Worm (Caenorhabditis elegans) whole organism, dauer: ENCODE data around the gene cysl-2.

Experiments
- unc-62 ChIP-seq: sonication (generic microtip); optimal IDR thresholded peaks from 2 replicates; lab custom pipeline; 2017; ENCODE audit warnings: missing biosample characterization, missing genetic modification reagents, missing genetic modification characterization

Gene cysl-2

DNA sequence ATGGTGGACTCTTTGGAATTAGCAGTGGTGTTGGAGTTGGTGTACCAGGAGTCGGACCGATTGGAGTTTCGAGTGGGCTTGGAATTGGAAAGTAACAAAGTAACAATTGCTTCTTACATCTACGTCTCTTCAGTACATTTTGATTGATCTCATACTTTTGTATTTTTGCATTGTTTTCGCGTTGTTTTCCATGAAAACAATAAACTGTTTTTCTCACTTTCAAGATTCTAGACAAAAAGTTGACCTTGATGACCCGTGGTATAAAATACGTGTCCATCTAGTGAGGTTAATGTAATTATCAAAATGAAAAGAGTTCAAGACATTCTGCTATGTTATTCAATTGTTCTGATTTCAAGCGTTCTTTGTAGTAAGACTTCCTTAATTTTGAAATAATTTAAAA, 7.2 kb upstream of the cysl-2 start, which contains the start of gene K10H10.5:
K10H10.5 (plus strand) TSS at position 301 of the 400 bp plus-strand sequence.
- no peak for TF ChIP-seq unc-62 (GFP tag; lab: Kevin White, UChicago)

DNA sequence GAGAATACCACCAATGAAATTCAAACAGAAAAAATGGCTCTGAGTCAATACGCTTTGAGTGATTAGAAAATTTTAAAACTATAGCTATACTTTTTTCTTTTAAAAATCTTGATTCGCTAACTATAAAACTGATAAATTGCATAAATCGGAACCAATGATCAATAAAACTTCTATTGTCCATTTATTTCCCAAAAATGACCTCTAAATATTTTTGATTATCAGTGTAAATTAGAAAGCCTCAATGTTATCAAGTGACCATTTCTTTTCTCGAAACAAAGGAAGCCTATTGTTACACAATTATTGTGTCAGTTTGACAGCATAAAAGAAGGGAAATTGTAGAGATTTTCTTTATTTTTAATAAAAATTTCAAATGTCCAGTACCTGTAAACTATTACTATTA, 5.9 kb upstream of the cysl-2 start, which contains the start of gene K10H10.4:
K10H10.4 (plus strand) TSS at position 301 of the 400 bp plus-strand sequence.
- TF ChIP-seq unc-62 (GFP tag; lab: Kevin White, UChicago), result no peak

DNA sequence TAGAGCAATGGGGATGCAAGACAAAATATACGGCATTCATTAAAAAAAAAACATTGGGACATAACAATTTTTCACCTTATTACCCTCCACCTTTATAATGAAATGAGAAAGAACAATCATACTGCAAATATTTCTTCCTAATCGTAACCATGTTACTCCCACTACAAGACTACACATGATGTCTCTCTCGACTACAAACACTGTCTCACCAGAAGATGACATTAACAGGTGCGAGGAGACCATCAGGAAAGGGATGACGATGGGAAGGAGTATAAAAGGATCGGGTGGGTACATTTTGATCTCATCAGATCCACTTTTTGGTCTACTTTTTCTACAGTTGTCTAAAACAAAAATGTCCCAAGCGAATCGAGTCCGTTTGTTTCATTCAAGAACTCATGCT, 3.6 kb upstream of the cysl-2 start, which contains the start of gene dhs-8:
dhs-8 (plus strand) TSS at position 179 of the 400 bp plus-strand sequence.
- no peak for TF ChIP-seq unc-62 (GFP tag; lab: Kevin White, UChicago)

DNA sequence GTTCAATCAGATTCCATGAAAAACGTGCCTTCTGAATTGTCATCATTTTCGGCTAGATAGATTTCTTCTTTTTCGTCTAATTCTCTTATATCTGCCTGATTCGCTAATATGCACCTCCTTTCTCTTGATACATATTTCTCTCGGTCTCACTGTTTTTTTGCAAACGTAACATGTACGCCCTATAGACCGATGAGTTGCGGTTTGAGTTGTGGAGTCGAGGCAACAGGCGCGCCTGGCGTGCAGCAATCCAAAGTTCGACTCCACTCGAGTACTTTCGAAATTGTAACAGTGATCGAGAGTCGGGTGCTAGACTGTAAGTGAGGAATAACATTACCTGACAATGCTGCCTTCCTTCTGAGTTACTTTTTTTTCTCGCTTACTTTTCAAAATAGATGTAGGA, 2.6 kb upstream of the cysl-2 start:
- no peak for TF ChIP-seq unc-62 (GFP tag; lab: Kevin White, UChicago)

DNA sequence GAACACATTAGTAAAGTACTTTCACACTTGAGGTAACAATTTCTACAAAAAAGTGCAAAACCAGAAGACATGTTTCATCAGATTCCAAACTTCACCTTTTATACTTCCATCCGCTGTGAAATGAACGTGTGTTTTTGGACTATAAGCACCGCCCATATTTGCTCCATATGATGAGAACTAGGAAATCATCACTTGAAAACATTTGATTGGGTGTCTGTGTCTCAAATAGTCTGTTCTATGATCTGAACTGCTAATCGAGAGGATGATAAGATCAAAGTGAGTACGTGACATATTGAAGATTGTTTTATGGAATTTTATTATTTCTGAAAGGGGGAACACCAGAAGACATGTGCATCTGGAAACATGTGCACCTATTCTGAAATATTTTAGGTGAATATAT, 1.1 kb upstream of the cysl-2 start:
- TF ChIP-seq unc-62 (GFP tag; lab: Kevin White, UChicago), result no peak

DNA sequence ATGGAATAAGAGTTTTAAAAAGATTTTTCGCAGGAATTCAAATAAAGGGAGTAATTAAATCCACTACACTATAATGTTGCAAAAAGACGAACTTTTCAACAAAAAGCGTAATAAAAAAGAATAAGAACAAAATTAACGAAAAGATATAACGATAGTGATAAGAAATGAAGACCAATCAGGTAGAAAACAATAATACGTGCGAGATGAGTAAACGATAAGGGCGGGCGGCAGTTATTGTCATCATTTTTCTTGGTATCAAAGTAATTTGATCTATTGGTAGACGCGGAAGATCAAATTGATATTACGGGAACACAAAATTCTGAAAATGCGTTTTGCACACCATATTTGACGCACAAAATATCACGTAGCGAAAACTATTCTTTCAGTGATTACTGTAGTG, 213 bp upstream of the cysl-2 start:
- TF ChIP-seq unc-62 (GFP tag; lab: Kevin White, UChicago), result no peak

DNA sequence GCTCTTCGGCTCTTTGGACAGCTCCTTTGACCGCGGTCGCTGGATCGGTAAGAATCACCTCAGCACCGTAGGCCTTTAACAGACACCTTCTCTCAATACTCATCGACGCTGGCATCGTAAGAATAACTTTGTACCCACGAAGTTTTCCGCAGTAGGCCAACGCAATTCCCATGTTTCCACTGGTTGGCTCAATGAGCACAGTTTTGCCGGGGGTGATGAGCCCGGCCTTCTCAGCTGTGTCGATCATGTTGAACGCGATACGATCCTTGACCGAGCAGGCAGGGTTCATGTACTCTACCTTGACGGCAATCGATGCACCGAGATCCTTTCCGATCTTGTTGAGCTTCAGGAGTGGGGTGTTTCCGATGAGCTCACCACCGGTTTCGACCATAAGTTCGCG, 237 bp downstream of the cysl-2 start:
- no peak for TF ChIP-seq unc-62 (GFP tag; lab: Kevin White, UChicago)

DNA sequence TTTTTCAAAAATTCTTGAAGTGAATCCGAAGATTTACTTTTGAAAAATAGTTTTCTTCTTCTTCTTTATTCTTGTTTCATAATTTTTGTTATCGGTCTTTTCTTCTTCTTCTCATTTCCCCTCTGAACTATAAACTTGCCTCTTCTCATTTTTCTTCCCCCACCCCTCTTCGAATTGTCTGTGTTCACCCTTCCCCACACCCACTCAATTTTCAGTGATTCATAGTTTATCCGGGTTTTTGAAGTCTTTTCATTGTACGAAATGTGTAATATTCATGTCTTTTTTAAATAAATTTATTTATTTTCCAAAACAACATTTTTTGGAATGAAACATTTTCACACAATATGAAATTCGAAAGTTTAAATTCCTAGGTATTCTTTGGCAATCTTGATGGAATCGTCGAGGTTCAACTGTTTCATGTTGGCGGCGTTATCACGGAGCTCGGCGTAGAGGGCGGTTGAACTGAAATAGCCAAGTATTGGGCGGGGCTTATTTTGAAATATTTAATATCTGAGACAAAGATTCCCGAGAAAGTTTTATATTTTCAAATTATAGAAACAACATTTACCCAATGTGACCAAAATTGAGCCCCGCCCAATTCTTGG, 1.6 kb downstream of the cysl-2 start:
- TF ChIP-seq unc-62 (GFP tag; lab: Kevin White, UChicago), result no peak

DNA sequence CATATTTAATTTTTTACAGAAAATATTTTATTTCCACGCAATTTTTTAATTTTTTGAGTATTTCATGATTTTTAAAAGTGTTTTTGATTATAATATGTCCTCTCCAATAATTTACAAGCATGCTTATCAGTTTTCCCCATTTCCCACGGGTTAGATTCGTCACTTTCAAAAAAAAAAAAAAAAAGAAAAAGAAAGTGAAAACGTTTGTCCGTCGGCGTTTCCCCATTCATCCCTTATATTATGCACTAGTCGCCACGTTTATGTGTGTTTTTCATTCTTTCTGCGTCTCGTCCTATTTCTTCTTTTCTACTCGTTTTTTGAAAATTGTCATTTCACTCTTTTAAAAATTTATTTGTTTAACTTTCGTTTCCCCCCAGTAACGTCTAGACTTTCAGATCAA, 4.8 kb downstream of the cysl-2 start, which contains the start of gene vnut-1:
vnut-1 (plus strand) TSS at position 396 of the 400 bp plus-strand sequence.
- TF ChIP-seq unc-62 (GFP tag; lab: Kevin White, UChicago), result no peak

DNA sequence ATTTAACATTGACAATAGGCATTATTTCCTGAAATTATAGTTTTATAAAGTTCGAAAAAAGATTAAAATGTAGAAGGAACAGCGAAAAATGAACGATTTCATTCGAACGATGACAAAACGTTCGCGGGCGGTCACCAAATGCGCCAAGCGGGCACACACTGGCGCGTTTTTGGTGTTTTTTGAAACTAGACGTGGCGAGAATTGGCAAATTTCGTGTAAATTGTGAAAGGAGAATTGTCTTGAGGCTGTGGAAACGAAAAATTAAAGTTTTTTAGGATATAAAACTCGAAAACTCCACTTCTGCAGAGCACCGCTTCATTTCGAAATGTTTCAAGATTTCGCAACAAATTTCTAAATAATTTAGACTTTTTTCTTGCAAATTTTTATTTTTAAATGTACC, 5.6 kb downstream of the cysl-2 start, which contains the start of gene usp-14:
usp-14 (minus strand) TSS at position 28 of the 400 bp plus-strand sequence.
- TF ChIP-seq unc-62 (GFP tag; lab: Kevin White, UChicago), result no peak

DNA sequence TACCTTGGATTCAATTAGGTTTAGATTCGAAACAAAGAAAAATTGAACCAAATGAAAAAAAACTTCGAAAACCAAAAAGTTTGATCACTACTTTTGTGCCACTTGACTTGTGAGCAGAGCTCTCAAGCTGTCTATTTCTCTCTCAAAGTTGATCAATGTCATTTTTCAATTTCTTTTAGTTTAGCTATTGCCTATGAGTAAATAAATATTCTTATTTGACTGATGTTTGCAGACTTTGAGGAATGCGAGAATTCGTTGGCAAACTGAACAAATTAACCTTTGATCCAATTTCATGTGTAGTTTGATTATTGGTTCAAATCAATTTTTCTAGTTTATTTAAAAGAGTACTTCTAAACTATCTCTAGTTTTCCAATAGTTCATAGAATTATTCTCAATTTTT, 10.4 kb downstream of the cysl-2 start:
- no peak for TF ChIP-seq unc-62 (GFP tag; lab: Kevin White, UChicago)

DNA sequence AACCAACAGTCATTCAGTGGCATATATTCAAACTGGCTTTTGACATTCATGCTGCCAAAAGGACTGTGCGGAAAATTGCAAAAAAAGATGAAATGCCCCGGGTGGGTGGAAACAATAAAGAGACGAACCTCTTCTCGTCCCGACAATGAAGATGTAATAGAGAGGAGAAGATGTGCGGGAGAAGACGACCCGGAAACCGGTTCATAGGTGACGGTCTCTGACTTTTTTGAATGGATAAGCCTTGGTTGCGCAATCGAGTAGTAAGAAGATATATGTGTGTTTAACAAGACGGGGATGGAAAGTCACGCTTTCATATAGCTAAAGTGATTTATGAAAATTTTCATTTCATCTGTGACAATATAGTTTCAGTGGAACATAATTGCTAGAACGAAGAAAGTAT, 13.5 kb downstream of the cysl-2 start:
- no peak for TF ChIP-seq unc-62 (GFP tag; lab: Kevin White, UChicago)

DNA sequence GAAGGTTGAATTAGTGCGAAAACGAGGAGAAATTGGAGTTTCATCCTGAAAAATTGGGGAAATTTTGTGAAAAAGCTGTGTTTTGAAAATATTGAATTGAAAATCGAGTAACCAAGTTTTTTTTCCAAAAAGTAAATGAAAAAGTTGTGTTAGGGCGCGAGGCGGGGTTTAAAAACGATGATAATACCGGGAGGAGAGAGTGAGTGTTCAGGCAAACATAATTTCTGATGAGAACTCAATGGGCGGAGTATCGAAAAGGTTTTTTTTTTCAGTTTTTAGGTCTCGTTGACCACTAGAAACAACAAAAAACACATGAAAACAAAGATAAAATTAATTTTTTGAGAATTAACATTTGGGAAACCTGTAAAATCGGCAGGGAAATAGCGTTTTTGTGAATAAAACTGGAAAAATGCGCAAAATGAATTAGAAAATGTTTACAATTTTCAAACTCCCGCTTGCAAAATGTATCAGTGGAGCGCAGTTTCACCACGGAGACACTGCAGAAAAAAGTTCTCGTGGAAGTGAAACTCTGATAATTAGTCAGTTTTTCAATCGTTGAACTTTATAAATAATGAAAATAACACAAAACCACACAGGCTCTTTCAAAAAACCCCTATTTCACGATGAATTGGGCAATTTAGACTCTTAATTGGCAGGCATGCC, 14.5 kb downstream of the cysl-2 start, which contains the start of gene C13B4.1:
C13B4.1 (minus strand) TSS at position 51 of the 663 bp plus-strand sequence.
- TF ChIP-seq unc-62 (GFP tag; lab: Kevin White, UChicago), result no peak

DNA sequence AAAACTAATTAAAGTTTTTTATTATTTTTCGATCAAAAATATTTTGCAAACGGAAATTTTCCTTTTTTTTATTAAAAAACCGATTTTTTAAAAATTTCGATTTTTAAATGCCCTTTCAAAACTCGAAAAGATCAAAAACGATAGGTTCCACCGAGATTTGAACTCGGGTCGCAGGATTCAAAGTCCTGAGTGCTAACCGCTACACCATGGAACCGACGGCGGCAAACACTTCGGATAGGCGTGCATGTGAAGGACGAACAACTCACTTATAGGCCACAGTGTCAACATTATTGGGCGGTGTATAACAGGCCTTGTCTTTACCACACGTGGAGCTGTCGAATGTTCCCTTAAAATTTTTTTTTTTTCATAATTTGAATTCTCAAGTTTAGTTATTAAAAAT, 19.6 kb downstream of the cysl-2 start:
- TF ChIP-seq unc-62 (GFP tag; lab: Kevin White, UChicago), result no peak

DNA sequence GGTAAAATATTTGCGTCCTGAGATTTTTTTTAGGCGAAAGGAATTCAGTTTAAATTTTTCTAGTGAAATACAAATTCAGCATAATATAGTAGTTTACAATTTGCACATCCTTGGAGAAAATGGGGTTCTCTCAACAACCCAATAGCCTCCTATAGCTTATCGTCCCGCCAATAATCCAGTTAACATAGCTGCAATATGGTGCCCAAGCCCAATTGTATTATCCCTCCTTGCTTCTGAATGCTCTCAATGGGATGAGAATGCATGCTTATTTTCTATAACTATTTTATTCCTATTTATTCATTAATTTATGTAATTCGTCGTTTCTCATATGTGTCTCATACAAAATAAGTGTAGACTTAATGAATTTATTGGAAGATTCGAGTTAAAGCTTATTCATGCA, 24.2 kb downstream of the cysl-2 start:
- TF ChIP-seq unc-62 (GFP tag; lab: Kevin White, UChicago), result no peak

DNA sequence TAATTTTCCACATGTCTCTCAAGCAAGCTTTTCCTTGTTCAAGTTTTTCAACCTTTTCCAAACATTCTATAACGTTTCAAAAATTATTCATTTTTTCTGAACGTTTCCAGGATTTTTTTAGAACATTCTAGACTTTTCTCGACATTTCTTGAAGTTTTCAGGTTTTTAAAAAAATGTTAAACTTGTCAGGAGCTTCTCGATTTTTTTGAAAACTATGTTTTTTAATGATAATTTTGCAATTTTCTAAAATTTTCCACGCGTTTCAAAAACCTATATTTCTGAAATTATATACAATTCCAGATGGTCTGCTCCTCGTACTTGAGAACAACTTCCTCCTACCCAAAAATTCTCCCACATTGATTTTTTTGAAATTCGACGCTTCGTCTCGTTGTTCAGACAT, 38.9 kb downstream of the cysl-2 start, which contains the start of gene dmsr-6:
dmsr-6 (plus strand) TSS at position 301 of the 400 bp plus-strand sequence.
- no peak for TF ChIP-seq unc-62 (GFP tag; lab: Kevin White, UChicago)

DNA sequence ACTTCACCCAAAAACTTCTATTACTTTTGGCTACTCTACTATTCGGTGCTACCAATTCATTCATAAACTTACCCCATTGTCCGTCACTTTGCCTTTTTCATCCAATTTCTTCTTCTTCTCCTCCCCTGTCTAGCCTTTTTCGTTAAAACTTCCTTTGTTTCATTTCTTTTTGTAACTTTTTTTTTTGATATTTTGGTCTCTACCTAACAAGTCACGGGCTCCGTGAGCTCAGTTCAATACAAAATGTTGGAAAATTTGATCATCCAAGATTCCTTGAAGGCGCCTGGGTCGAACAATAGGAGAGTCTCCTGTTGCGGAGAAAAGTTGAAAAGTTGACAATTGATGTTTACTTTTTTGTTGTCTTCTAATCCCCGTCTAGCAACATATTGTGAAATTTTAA, 42.3 kb downstream of the cysl-2 start:
- TF ChIP-seq unc-62 (GFP tag; lab: Kevin White, UChicago), result no peak
